Worm (Caenorhabditis elegans) whole organism, late embryonic: ENCODE data around the gene C14A4.8.
A peak's percentile ranks its signal among the peaks of the same experiment; 100 is the strongest.

Source experiments
- C38D4.7 ChIP-seq: fragments of 200-800 bp; sonication (Bioruptor generic); optimal IDR thresholded peaks from 2 replicates; lab custom pipeline; 2018; ENCODE audit warnings: mild to moderate bottlenecking, missing genetic modification characterization, moderate library complexity, missing compliant biosample characterization
- K02D7.2 ChIP-seq: sonication (generic microtip); optimal IDR thresholded peaks from 2 replicates; lab custom pipeline; 2017; ENCODE audit warnings: mild to moderate bottlenecking, missing genetic modification characterization, missing compliant biosample characterization
- K09A11.1 ChIP-seq: sonication (generic microtip); optimal IDR thresholded peaks from 2 replicates; lab custom pipeline; 2017; ENCODE audit warnings: antibody characterized with exemption, mild to moderate bottlenecking, missing genetic modification characterization, missing compliant biosample characterization; ENCODE audit not compliant: insufficient read depth
- T23F11.4 ChIP-seq: fragments of 200-800 bp; sonication (Bioruptor generic); optimal IDR thresholded peaks from 2 replicates; lab custom pipeline; 2018; ENCODE audit warnings: mild to moderate bottlenecking, missing genetic modification characterization, missing compliant biosample characterization
- Y22D7AL.16 ChIP-seq: sonication (generic microtip); optimal IDR thresholded peaks from 2 replicates; lab custom pipeline; 2016; ENCODE audit warnings: missing genetic modification characterization, missing compliant biosample characterization
- ceh-18 ChIP-seq: sonication (generic microtip); optimal IDR thresholded peaks from 2 replicates; lab custom pipeline; 2016; ENCODE audit warnings: missing genetic modification characterization, missing compliant biosample characterization
- ceh-24 ChIP-seq: sonication (generic microtip); optimal IDR thresholded peaks from 2 replicates; lab custom pipeline; 2016; ENCODE audit warnings: mild to moderate bottlenecking, missing genetic modification characterization, missing compliant biosample characterization
- ceh-31 ChIP-seq: sonication (generic microtip); optimal IDR thresholded peaks from 2 replicates; lab custom pipeline; 2016; ENCODE audit warnings: missing genetic modification characterization, missing compliant biosample characterization
- ceh-6 ChIP-seq: fragments of 200-800 bp; sonication (Bioruptor generic); optimal IDR thresholded peaks from 2 replicates; lab custom pipeline; 2018; ENCODE audit warnings: mild to moderate bottlenecking, missing genetic modification characterization, missing compliant biosample characterization
- ceh-9 ChIP-seq: sonication (generic microtip); optimal IDR thresholded peaks from 2 replicates; lab custom pipeline; 2016; ENCODE audit warnings: mild to moderate bottlenecking, missing genetic modification characterization, inconsistent platforms, missing compliant biosample characterization
- che-1 ChIP-seq: sonication (generic microtip); optimal IDR thresholded peaks from 2 replicates; lab custom pipeline; 2016; ENCODE audit warnings: mild to moderate bottlenecking, missing genetic modification characterization, missing compliant biosample characterization
- elt-2 ChIP-seq: sonication (generic microtip); optimal IDR thresholded peaks from 2 replicates; lab custom pipeline; 2016; ENCODE audit warnings: missing genetic modification reagents, missing genetic modification characterization, missing compliant biosample characterization
- elt-4 ChIP-seq: sonication (generic microtip); optimal IDR thresholded peaks from 2 replicates; lab custom pipeline; 2016; ENCODE audit warnings: missing genetic modification characterization, missing compliant biosample characterization
- ets-4 ChIP-seq: sonication (generic microtip); optimal IDR thresholded peaks from 2 replicates; lab custom pipeline; 2016; ENCODE audit warnings: missing genetic modification characterization, missing compliant biosample characterization
- fkh-6 ChIP-seq: sonication (generic microtip); optimal IDR thresholded peaks from 2 replicates; lab custom pipeline; 2016; ENCODE audit warnings: missing genetic modification characterization, missing compliant biosample characterization
- hlh-13 ChIP-seq: fragments of 200-800 bp; sonication (Bioruptor generic); optimal IDR thresholded peaks from 2 replicates; lab custom pipeline; 2018; ENCODE audit warnings: mild to moderate bottlenecking, missing genetic modification characterization, missing compliant biosample characterization
- hlh-15 ChIP-seq: sonication (generic microtip); optimal IDR thresholded peaks from 2 replicates; lab custom pipeline; 2016; ENCODE audit warnings: missing genetic modification characterization, missing compliant biosample characterization
- hlh-30 ChIP-seq: sonication (generic microtip); optimal IDR thresholded peaks from 2 replicates; lab custom pipeline; 2017; ENCODE audit warnings: antibody characterized with exemption, missing genetic modification characterization, missing compliant biosample characterization; ENCODE audit not compliant: insufficient read depth
- hlh-6 ChIP-seq: sonication (generic microtip); optimal IDR thresholded peaks from 2 replicates; lab custom pipeline; 2016; ENCODE audit warnings: missing genotype, missing genetic modification characterization, missing compliant biosample characterization
- hlh-8 ChIP-seq: sonication (generic microtip); optimal IDR thresholded peaks from 2 replicates; lab custom pipeline; 2016; ENCODE audit warnings: missing genotype, missing genetic modification characterization, missing compliant biosample characterization
- nfya-1 ChIP-seq: sonication (generic microtip); optimal IDR thresholded peaks from 2 replicates; lab custom pipeline; 2017; ENCODE audit warnings: missing genetic modification characterization, mild to moderate bottlenecking, missing compliant biosample characterization, antibody characterized with exemption, moderate library complexity
- nhr-11 ChIP-seq: fragments of 150-350 bp; optimal IDR thresholded peaks from 2 replicates; lab custom pipeline; 2014; ENCODE audit warnings: missing biosample characterization, missing genetic modification characterization
- nhr-232 ChIP-seq: sonication (generic microtip); optimal IDR thresholded peaks from 2 replicates; lab custom pipeline; 2016; ENCODE audit warnings: missing genetic modification characterization, missing compliant biosample characterization
- npax-4 ChIP-seq: sonication (generic microtip); optimal IDR thresholded peaks from 2 replicates; lab custom pipeline; 2016; ENCODE audit warnings: missing genetic modification characterization, missing compliant biosample characterization
- pat-9 ChIP-seq: fragments of 200-800 bp; sonication (Bioruptor generic); optimal IDR thresholded peaks from 2 replicates; lab custom pipeline; 2018; ENCODE audit warnings: mild to moderate bottlenecking, missing genetic modification characterization, moderate library complexity, missing compliant biosample characterization
- pros-1 ChIP-seq: fragments of 150-350 bp; optimal IDR thresholded peaks from 2 replicates; lab custom pipeline; 2014; ENCODE audit warnings: missing biosample characterization, missing genetic modification reagents, missing genetic modification characterization
- rnt-1 ChIP-seq: sonication (generic microtip); optimal IDR thresholded peaks from 2 replicates; lab custom pipeline; 2016; ENCODE audit warnings: missing genetic modification characterization, missing compliant biosample characterization
- sdc-2 ChIP-seq: sonication (generic microtip); optimal IDR thresholded peaks from 2 replicates; lab custom pipeline; 2016; ENCODE audit warnings: missing genotype, missing genetic modification characterization, missing compliant biosample characterization
- sox-2 ChIP-seq: fragments of 200-800 bp; sonication (Bioruptor generic); IDR thresholded peaks from 2 replicates; pipeline ENCODE4 v1.3.6; 2022; ENCODE audit warnings: missing genetic modification reagents, missing genetic modification characterization, missing compliant biosample characterization
- syd-9 ChIP-seq: sonication (generic microtip); optimal IDR thresholded peaks from 2 replicates; lab custom pipeline; 2016; ENCODE audit warnings: mild to moderate bottlenecking, missing genetic modification characterization, moderate library complexity, missing compliant biosample characterization
- tbx-2 ChIP-seq: sonication (generic microtip); optimal IDR thresholded peaks from 2 replicates; lab custom pipeline; 2016; ENCODE audit warnings: missing genetic modification characterization, missing compliant biosample characterization
- unc-42 ChIP-seq: sonication (generic microtip); optimal IDR thresholded peaks from 2 replicates; lab custom pipeline; 2016; ENCODE audit warnings: missing genotype, missing genetic modification characterization, missing compliant biosample characterization
- zip-5 ChIP-seq: sonication (generic microtip); optimal IDR thresholded peaks from 2 replicates; lab custom pipeline; 2016; ENCODE audit warnings: missing genetic modification characterization, missing compliant biosample characterization
- ztf-16 ChIP-seq: sonication (generic microtip); optimal IDR thresholded peaks from 2 replicates; lab custom pipeline; 2017; ENCODE audit warnings: missing genetic modification characterization, missing compliant biosample characterization

C14A4.8 gene

ce11 chrII:10612743-10613142 lies 14.8 kb upstream of the C14A4.8 start, which contains the start of gene C14A4.12:
TSS of gene C14A4.12 (plus strand) at chrII:10613043.
- TF ChIP-seq ceh-31, result no peak
- no peak for TF ChIP-seq hlh-30
- TF ChIP-seq syd-9 (tag; lab: Kevin White, UChicago), result no peak
- TF ChIP-seq npax-4, result no peak
- TF ChIP-seq nhr-11 (tag; lab: Kevin White, UChicago), result no peak
- no peak for TF ChIP-seq ztf-16 (tag; lab: Kevin White, UChicago)
- TF ChIP-seq unc-42, result no peak
- TF ChIP-seq pros-1, result no peak
- no peak for TF ChIP-seq elt-2 (tag; lab: Kevin White, UChicago)
- TF ChIP-seq fkh-6 (tag; lab: Kevin White, UChicago), result no peak
- no peak for TF ChIP-seq ceh-6 (GFP tag; lab: Kevin White, UChicago)
- no peak for TF ChIP-seq sox-2 (GFP tag; lab: Robert Waterston, UW)
- TF ChIP-seq hlh-15 (tag; lab: Kevin White, UChicago), result no peak
- TF ChIP-seq ceh-24 (tag; lab: Kevin White, UChicago), result no peak

- no peak for TF ChIP-seq ets-4 (tag; lab: Kevin White, UChicago)
- TF ChIP-seq pat-9 (tag; lab: Kevin White, UChicago), result no peak
- no peak for TF ChIP-seq unc-42
- no peak for TF ChIP-seq K02D7.2
- no peak for TF ChIP-seq che-1 (tag; lab: Kevin White, UChicago)
- TF ChIP-seq nhr-232, result no peak
These were observed 10.9 kb upstream of the C14A4.8 start for ce11 chrII:10608821-10609220.

DNA sequence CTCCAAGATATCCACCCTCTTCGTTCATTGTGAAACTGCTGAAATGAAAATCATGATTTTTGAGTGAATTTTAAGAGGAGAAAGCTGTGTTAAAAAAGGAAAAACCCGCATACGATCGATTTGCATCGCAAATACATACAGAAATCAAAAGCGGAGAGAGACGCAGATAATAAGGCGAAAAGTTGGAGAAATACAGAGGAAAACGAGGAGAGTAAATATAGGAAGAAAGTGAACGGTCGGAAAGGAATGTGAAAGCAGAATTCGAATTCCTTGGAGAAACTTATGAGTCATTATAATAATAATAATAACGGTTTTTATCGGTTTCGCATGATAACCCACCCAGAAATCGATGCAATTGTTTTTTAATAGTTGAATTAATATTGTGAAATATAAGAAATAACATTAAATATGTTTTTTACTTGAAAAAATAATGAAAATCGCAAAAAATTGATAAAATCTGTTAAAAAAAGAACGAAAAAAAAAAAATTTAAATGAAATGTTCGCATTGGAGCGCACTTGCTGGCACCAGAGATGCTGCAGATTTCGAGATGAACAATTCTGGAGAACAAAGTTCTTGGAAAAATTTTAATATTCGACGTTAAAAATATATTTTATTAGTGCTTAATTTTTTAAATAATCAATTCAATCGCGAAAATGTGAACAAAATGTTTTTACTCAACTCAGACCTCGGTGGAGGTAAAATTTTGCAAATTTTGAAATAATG lies 9.5 kb upstream of the C14A4.8 start, which contains the start of gene ccm-3:
Gene ccm-3 (minus strand): TSS at position 38 of the 724 bp plus-strand sequence.
- TF ChIP-seq nfya-1 (tag; lab: Kevin White, UChicago), result peak; percentile 21
- TF ChIP-seq sox-2 (GFP tag; lab: Robert Waterston, UW), result no peak

- TF ChIP-seq ceh-9 (tag; lab: Kevin White, UChicago), result no peak
- TF ChIP-seq K09A11.1 (tag; lab: Kevin White, UChicago), result no peak
- no peak for TF ChIP-seq zip-5 (tag; lab: Kevin White, UChicago)
- TF ChIP-seq ceh-31, result no peak
- no peak for TF ChIP-seq npax-4
- no peak for TF ChIP-seq sdc-2 (tag; lab: Kevin White, UChicago)
- TF ChIP-seq rnt-1 (tag; lab: Kevin White, UChicago), result no peak
- TF ChIP-seq hlh-8 (tag; lab: Kevin White, UChicago), result no peak
- TF ChIP-seq elt-4, result no peak
- no peak for TF ChIP-seq ztf-16 (tag; lab: Kevin White, UChicago)
- TF ChIP-seq tbx-2, result no peak
- no peak for TF ChIP-seq ceh-18 (tag; lab: Kevin White, UChicago)
- TF ChIP-seq hlh-13, result no peak
- no peak for TF ChIP-seq hlh-6 (tag; lab: Kevin White, UChicago)
- TF ChIP-seq T23F11.4 (GFP tag; lab: Kevin White, UChicago), result no peak
- TF ChIP-seq, all 69 proteins: peak for 0
These were observed 7.6 kb upstream of the C14A4.8 start, which contains the start of gene taf-13 for ce11 chrII:10605512-10605911. TSS of gene taf-13 (minus strand) at chrII:10605612.

ce11 chrII:10603560-10603959 lies 5.6 kb upstream of the C14A4.8 start:
- TF ChIP-seq C38D4.7 (GFP tag; lab: Kevin White, UChicago) (no peak), nfya-1 (tag; lab: Kevin White, UChicago) (peak; percentile 63), Y22D7AL.16 (tag; lab: Kevin White, UChicago) (no peak)
